Fruit fly (Drosophila melanogaster) whole organism, embryonic: ENCODE results near the gene Lerp.

ENCODE experiments used
- Abd-B ChIP-seq: fragments of 200-800 bp; sonication (Bioruptor generic); optimal IDR thresholded peaks from 2 replicates; lab custom pipeline; 2018; ENCODE audit warnings: missing biosample characterization, mild to moderate bottlenecking, missing genetic modification characterization, moderate library complexity
- Awh ChIP-seq: fragments of 200-800 bp; sonication (Bioruptor generic); IDR thresholded peaks from 2 replicates; pipeline ENCODE4, ENCODE4 v1.3.6; 2022; ENCODE audit warnings: missing biosample characterization, missing genetic modification characterization
- B-H2 ChIP-seq: fragments of 200-800 bp; sonication (Bioruptor generic); optimal IDR thresholded peaks from 2 replicates; lab custom pipeline; 2018; ENCODE audit warnings: missing biosample characterization, mild to moderate bottlenecking, missing genetic modification characterization
- Bdp1 ChIP-seq: fragments of 200-800 bp; sonication (Bioruptor generic); optimal IDR thresholded peaks from 3 replicates; lab custom pipeline; 2016; ENCODE audit warnings: missing biosample characterization, missing genetic modification characterization
- BtbVII ChIP-seq: fragments of 200-800 bp; sonication (Bioruptor generic); optimal IDR thresholded peaks from 3 replicates; lab custom pipeline; 2017; ENCODE audit warnings: missing biosample characterization, mild to moderate bottlenecking, missing genetic modification characterization
- CG10321 ChIP-seq: fragments of 200-800 bp; sonication (Bioruptor generic); IDR thresholded peaks from 2 replicates; pipeline ENCODE4 v1.3.6; 2022; ENCODE audit warnings: missing biosample characterization, missing genetic modification characterization
- CG10565 ChIP-seq: fragments of 200-800 bp; sonication (Bioruptor generic); optimal IDR thresholded peaks from 3 replicates; lab custom pipeline; 2016; ENCODE audit warnings: missing biosample characterization, mild to moderate bottlenecking, missing genetic modification characterization
- CG12155 ChIP-seq: fragments of 200-800 bp; sonication (Bioruptor generic); optimal IDR thresholded peaks from 3 replicates; lab custom pipeline; 2016; ENCODE audit warnings: missing biosample characterization, missing genetic modification characterization
- CG16813 ChIP-seq: fragments of 200-800 bp; sonication (Bioruptor generic); IDR thresholded peaks from 3 replicates; pipeline ENCODE4 v1.3.6; 2022; ENCODE audit warnings: missing biosample characterization, missing genetic modification characterization; ENCODE audit not compliant: partially characterized antibody
- CG18476 ChIP-seq: fragments of 200-800 bp; sonication (Bioruptor generic); optimal IDR thresholded peaks from 2 replicates; lab custom pipeline; 2016; ENCODE audit warnings: missing biosample characterization, mild to moderate bottlenecking, missing genetic modification characterization
- CG2875 ChIP-seq: fragments of 200-800 bp; sonication (Bioruptor generic); optimal IDR thresholded peaks from 2 replicates; lab custom pipeline; 2017; ENCODE audit warnings: missing biosample characterization, mild to moderate bottlenecking, missing genetic modification characterization, missing genetic modification reagents
- CG3065 ChIP-seq: fragments of 200-800 bp; sonication (Bioruptor generic); optimal IDR thresholded peaks from 2 replicates; lab custom pipeline; 2016; ENCODE audit warnings: missing biosample characterization, missing genetic modification characterization
- CG42726 ChIP-seq: fragments of 200-800 bp; sonication (Bioruptor generic); IDR thresholded peaks from 2 replicates; pipeline ENCODE4 v1.3.6; 2022; ENCODE audit warnings: missing biosample characterization, missing genetic modification characterization; ENCODE audit not compliant: partially characterized antibody
- CG4707 ChIP-seq: fragments of 200-800 bp; sonication (Bioruptor generic); optimal IDR thresholded peaks from 2 replicates; lab custom pipeline; 2018; ENCODE audit warnings: missing biosample characterization, mild to moderate bottlenecking, missing genetic modification characterization, moderate library complexity
- CG6254 ChIP-seq: fragments of 200-800 bp; sonication (Bioruptor generic); optimal IDR thresholded peaks from 3 replicates; lab custom pipeline; 2017; ENCODE audit warnings: mild to moderate bottlenecking, missing biosample characterization, missing genetic modification reagents, missing genetic modification characterization
- CG7271 ChIP-seq: fragments of 200-800 bp; sonication (Bioruptor generic); optimal IDR thresholded peaks from 2 replicates; lab custom pipeline; 2018; ENCODE audit warnings: missing biosample characterization, mild to moderate bottlenecking, missing genetic modification characterization, moderate library complexity
- D19B ChIP-seq: fragments of 200-800 bp; sonication (Bioruptor generic); optimal IDR thresholded peaks from 2 replicates; lab custom pipeline; 2017; ENCODE audit warnings: missing biosample characterization, mild to moderate bottlenecking, missing genetic modification characterization
- Doc3 ChIP-seq: fragments of 200-800 bp; sonication (Bioruptor generic); IDR thresholded peaks from 3 replicates; pipeline ENCODE4 v1.3.6; 2022; ENCODE audit warnings: missing biosample characterization, missing genetic modification characterization; ENCODE audit not compliant: partially characterized antibody
- Dref ChIP-seq: fragments of 200-800 bp; sonication (Bioruptor generic); IDR thresholded peaks from 2 replicates; pipeline ENCODE4 v1.3.6; 2022; ENCODE audit warnings: missing biosample characterization, missing genetic modification characterization
- Drgx ChIP-seq: fragments of 200-800 bp; sonication (Bioruptor generic); IDR thresholded peaks from 2 replicates; pipeline ENCODE4 v1.3.6; 2022; ENCODE audit warnings: missing biosample characterization, missing genetic modification characterization
- E2f1 ChIP-seq: fragments of 200-800 bp; sonication (Bioruptor generic); IDR thresholded peaks from 2 replicates; pipeline ENCODE4 v1.3.6; 2022; ENCODE audit warnings: missing biosample characterization, missing genetic modification characterization
- HHEX ChIP-seq: fragments of 200-800 bp; sonication (Bioruptor generic); optimal IDR thresholded peaks from 3 replicates; lab custom pipeline; 2017; ENCODE audit warnings: missing biosample characterization, mild to moderate bottlenecking, missing genetic modification characterization, missing genetic modification reagents
- HLHmδ ChIP-seq: fragments of 200-800 bp; sonication (Bioruptor generic); optimal IDR thresholded peaks from 2 replicates; lab custom pipeline; 2018; ENCODE audit warnings: missing biosample characterization, mild to moderate bottlenecking, missing genetic modification characterization, moderate library complexity
- Hand ChIP-seq: fragments of 200-800 bp; sonication (Bioruptor generic); optimal IDR thresholded peaks from 2 replicates; lab custom pipeline; 2017; ENCODE audit warnings: mild to moderate bottlenecking, missing biosample characterization, missing genetic modification reagents, missing genetic modification characterization
- HmgD ChIP-seq: fragments of 200-800 bp; sonication (Bioruptor generic); optimal IDR thresholded peaks from 3 replicates; lab custom pipeline; 2016; ENCODE audit warnings: missing biosample characterization, missing genetic modification characterization
- Hmx ChIP-seq: fragments of 200-800 bp; sonication (Bioruptor generic); optimal IDR thresholded peaks from 2 replicates; lab custom pipeline; 2016; ENCODE audit warnings: missing biosample characterization, missing genetic modification characterization
- Lpt ChIP-seq: fragments of >200 bp; optimal IDR thresholded peaks from 2 replicates; lab custom pipeline; 2018; ENCODE audit warnings: missing biosample characterization, missing genetic modification characterization
- Mes4 ChIP-seq: fragments of 200-800 bp; sonication (Bioruptor generic); optimal IDR thresholded peaks from 2 replicates; lab custom pipeline; 2016; ENCODE audit warnings: missing biosample characterization, missing genetic modification characterization
- Optix ChIP-seq: fragments of 200-800 bp; sonication (Bioruptor generic); IDR thresholded peaks from 3 replicates; pipeline ENCODE4 v1.3.6; 2022; ENCODE audit warnings: missing biosample characterization, missing genetic modification characterization
- Sin3A ChIP-seq: fragments of >200 bp; optimal IDR thresholded peaks from 2 replicates; lab custom pipeline; 2018
- Ssrp ChIP-seq: fragments of 200-800 bp; sonication (Bioruptor generic); optimal IDR thresholded peaks from 2 replicates; lab custom pipeline; 2018; ENCODE audit warnings: missing biosample characterization, mild to moderate bottlenecking, missing genetic modification characterization, moderate library complexity
- Trl ChIP-seq, 3 experiments: fragments of >200 bp in 2 of 3; fragments of 200-800 bp in 1 of 3; sonication (Bioruptor generic) in 1 of 3; optimal IDR thresholded peaks; 2 replicates in 1 of 3; 3 replicates in 2 of 3; lab custom pipeline; 2016 to 2017; ENCODE audit warnings: missing biosample characterization in 1 of 3, missing genetic modification characterization in 1 of 3
- Xrp1 ChIP-seq: fragments of 200-800 bp; sonication (Bioruptor generic); IDR thresholded peaks from 2 replicates; pipeline ENCODE4 v1.3.6; 2022; ENCODE audit warnings: missing biosample characterization, missing genetic modification characterization
- ac ChIP-seq: fragments of 200-800 bp; sonication (Bioruptor generic); optimal IDR thresholded peaks from 3 replicates; lab custom pipeline; 2017; ENCODE audit warnings: missing biosample characterization, mild to moderate bottlenecking, missing genetic modification characterization
- amos ChIP-seq: fragments of 200-800 bp; sonication (Bioruptor generic); IDR thresholded peaks from 2 replicates; pipeline ENCODE4 v1.3.6; 2022; ENCODE audit warnings: missing biosample characterization, missing genetic modification characterization; ENCODE audit not compliant: partially characterized antibody
- ase ChIP-seq: fragments of 200-800 bp; sonication (Bioruptor generic); IDR thresholded peaks from 3 replicates; pipeline ENCODE4 v1.3.6; 2022; ENCODE audit warnings: missing biosample characterization, missing genetic modification characterization
- ato ChIP-seq: fragments of 200-800 bp; sonication (Bioruptor generic); IDR thresholded peaks from 2 replicates; pipeline ENCODE4 v1.3.6; 2022; ENCODE audit warnings: missing biosample characterization, missing genetic modification characterization; ENCODE audit not compliant: partially characterized antibody
- bcd ChIP-seq: fragments of 200-800 bp; sonication (Bioruptor generic); optimal IDR thresholded peaks from 2 replicates; lab custom pipeline; 2017; ENCODE audit warnings: missing biosample characterization, mild to moderate bottlenecking, missing genetic modification characterization
- cas ChIP-seq: fragments of 200-800 bp; sonication (Bioruptor generic); IDR thresholded peaks from 2 replicates; pipeline ENCODE4 v1.3.6; 2022; ENCODE audit warnings: missing biosample characterization, missing genetic modification characterization
- chm ChIP-seq: fragments of 200-800 bp; sonication (Bioruptor generic); IDR thresholded peaks from 2 replicates; pipeline ENCODE4 v1.3.6; 2022; ENCODE audit warnings: missing biosample characterization, missing genetic modification characterization
- croc ChIP-seq: fragments of 200-800 bp; sonication (Bioruptor generic); conservative IDR thresholded peaks from 3 replicates; pipeline ENCODE4 v1.3.6; 2022; ENCODE audit warnings: missing biosample characterization, missing genetic modification characterization
- en ChIP-seq: fragments of 200-800 bp; sonication (Bioruptor generic); optimal IDR thresholded peaks from 2 replicates; lab custom pipeline; 2016; ENCODE audit warnings: missing biosample characterization, missing genetic modification characterization
- fd96Cb ChIP-seq: fragments of 200-800 bp; sonication (Bioruptor generic); optimal IDR thresholded peaks from 2 replicates; lab custom pipeline; 2018; ENCODE audit warnings: missing biosample characterization, mild to moderate bottlenecking, missing genetic modification characterization, moderate library complexity
- lilli ChIP-seq: fragments of 200-800 bp; sonication (Bioruptor generic); optimal IDR thresholded peaks from 3 replicates; lab custom pipeline; 2016; ENCODE audit warnings: missing biosample characterization, missing genetic modification characterization
- maf-S ChIP-seq: fragments of 200-800 bp; sonication (Bioruptor generic); optimal IDR thresholded peaks from 2 replicates; lab custom pipeline; 2016; ENCODE audit warnings: missing biosample characterization, missing genetic modification characterization
- nmo ChIP-seq: fragments of 200-800 bp; sonication (Bioruptor generic); optimal IDR thresholded peaks from 2 replicates; lab custom pipeline; 2018; ENCODE audit warnings: missing biosample characterization, mild to moderate bottlenecking, missing genetic modification characterization, moderate library complexity
- pros ChIP-seq: fragments of 200-800 bp; sonication (Bioruptor generic); optimal IDR thresholded peaks from 3 replicates; lab custom pipeline; 2019; ENCODE audit warnings: missing biosample characterization, mild to moderate bottlenecking, missing genetic modification characterization, moderate library complexity
- sna ChIP-seq: fragments of 200-800 bp; sonication (Bioruptor generic); IDR thresholded peaks from 2 replicates; pipeline ENCODE4 v1.3.6; 2022; ENCODE audit warnings: missing biosample characterization, missing genetic modification characterization; ENCODE audit not compliant: partially characterized antibody
- tgo ChIP-seq: fragments of 200-800 bp; sonication (Bioruptor generic); IDR thresholded peaks from 3 replicates; pipeline ENCODE4 v1.3.6; 2022; ENCODE audit warnings: missing biosample characterization, missing genetic modification characterization
- unc-4 ChIP-seq: fragments of 200-800 bp; sonication (Bioruptor generic); IDR thresholded peaks from 2 replicates; pipeline ENCODE4 v1.3.6; 2022; ENCODE audit warnings: missing biosample characterization, missing genetic modification characterization; ENCODE audit not compliant: partially characterized antibody
- z ChIP-seq: fragments of 200-800 bp; sonication (Bioruptor generic); IDR thresholded peaks from 3 replicates; pipeline ENCODE4 v1.3.6; 2022; ENCODE audit warnings: missing biosample characterization, missing genetic modification characterization

Gene Lerp

dm6 chr3R:26886283-26886689 lies 23.4 kb upstream of the Lerp start (continued):
- TF ChIP-seq CG2875 (GFP tag; lab: Kevin White, UChicago) = peak; percentile 31
- TF ChIP-seq B-H2 (GFP tag; lab: Kevin White, UChicago) = no peak
- no peak for TF ChIP-seq maf-S (GFP tag; lab: Kevin White, UChicago)
- peak; percentile 23; the same call in 1 of the 2 replicates for TF ChIP-seq E2f1
- peak; percentile 26 for TF ChIP-seq CG12155 (GFP tag; lab: Kevin White, UChicago)
- no peak for TF ChIP-seq HLHmδ (GFP tag; lab: Kevin White, UChicago)
- peak; percentile 42 for TF ChIP-seq CG4707 (GFP tag; lab: Kevin White, UChicago)
- TF ChIP-seq cas (GFP tag; lab: Robert Waterston, UW) = no peak
- no peak for TF ChIP-seq CG7271 (tag; lab: Kevin White, UChicago)
- TF ChIP-seq Hmx = no peak
- TF ChIP-seq CG10321 (GFP tag; lab: Robert Waterston, UW) = no peak
- TF ChIP-seq en (GFP tag; lab: Kevin White, UChicago) = no peak
- peak; percentile 62 for TF ChIP-seq croc
- no peak for TF ChIP-seq z (GFP tag; lab: Robert Waterston, UW)
- peak; percentile 24 for TF ChIP-seq pros (GFP tag; lab: Kevin White, UChicago)
- no peak for TF ChIP-seq Doc3 (GFP tag; lab: Robert Waterston, UW)
- no peak for TF ChIP-seq D19B (GFP tag; lab: Kevin White, UChicago)
- TF ChIP-seq CG3065 = peak; percentile 41
- no peak for TF ChIP-seq Trl (optimal IDR thresholded peaks at IDR 0.05; lab: Kevin White, UChicago)
- no peak for TF ChIP-seq Trl (GFP tag; optimal IDR thresholded peaks at IDR 0.05; lab: Kevin White, UChicago)
- TF ChIP-seq amos (GFP tag; lab: Robert Waterston, UW) = no peak
- peak; percentile 77 for TF ChIP-seq CG6254
- peak; percentile 40 for TF ChIP-seq ac (GFP tag; lab: Kevin White, UChicago)
- TF ChIP-seq chm (GFP tag; lab: Robert Waterston, UW) = no peak
- peak; percentile 73 for TF ChIP-seq fd96Cb (tag; lab: Kevin White, UChicago)
- peak; percentile 85 for TF ChIP-seq Xrp1 (GFP tag; lab: Robert Waterston, UW)
- no peak for TF ChIP-seq CG16813
- peak; percentile 35; the same call in 1 of the 3 replicates for TF ChIP-seq ase
- TF ChIP-seq CG42726 (GFP tag; lab: Robert Waterston, UW) = no peak
- TF ChIP-seq bcd = peak; percentile 43
- TF ChIP-seq lilli (GFP tag; lab: Kevin White, UChicago) = peak; percentile 32
- TF ChIP-seq sna (GFP tag; lab: Robert Waterston, UW) = no peak
- peak; percentile 54; the same call in 1 of the 2 replicates for TF ChIP-seq Awh (GFP tag; lab: Robert Waterston, UW)
- TF ChIP-seq Optix (GFP tag; lab: Robert Waterston, UW) = peak; percentile 54; the same call in 1 of the 3 replicates
- TF ChIP-seq Sin3A (lab: Kevin White, UChicago) = no peak
- peak; percentile 74 for TF ChIP-seq Ssrp
- peak; percentile 79 for TF ChIP-seq Abd-B (GFP tag; lab: Kevin White, UChicago)
- no peak for TF ChIP-seq unc-4 (GFP tag; lab: Robert Waterston, UW)
- no peak for TF ChIP-seq CG10565 (GFP tag; lab: Kevin White, UChicago)
- no peak for TF ChIP-seq HmgD (GFP tag; lab: Kevin White, UChicago)
- TF ChIP-seq Drgx = peak; percentile 74
- no peak for TF ChIP-seq Dref (GFP tag; lab: Robert Waterston, UW)
- no peak for TF ChIP-seq ato (GFP tag; lab: Robert Waterston, UW)
- TF ChIP-seq Bdp1 (GFP tag; lab: Kevin White, UChicago) = no peak
- TF ChIP-seq CG18476 (GFP tag; lab: Kevin White, UChicago) = peak; percentile 11
- peak; percentile 53 for TF ChIP-seq tgo (GFP tag; lab: Robert Waterston, UW)
- no peak for TF ChIP-seq Lpt (GFP tag; lab: Kevin White, UChicago)
- no peak for TF ChIP-seq Mes4 (GFP tag; lab: Kevin White, UChicago)
- peak; percentile 83 for TF ChIP-seq nmo
- TF ChIP-seq BtbVII (GFP tag; lab: Kevin White, UChicago) = peak; percentile 55
- peak; percentile 3 for TF ChIP-seq Hand (GFP tag; lab: Kevin White, UChicago)
- TF ChIP-seq HHEX (GFP tag; lab: Kevin White, UChicago) = peak; percentile 67
